Worm (Caenorhabditis elegans): ENCODE measurements around the gene F21C10.9.

DNA sequence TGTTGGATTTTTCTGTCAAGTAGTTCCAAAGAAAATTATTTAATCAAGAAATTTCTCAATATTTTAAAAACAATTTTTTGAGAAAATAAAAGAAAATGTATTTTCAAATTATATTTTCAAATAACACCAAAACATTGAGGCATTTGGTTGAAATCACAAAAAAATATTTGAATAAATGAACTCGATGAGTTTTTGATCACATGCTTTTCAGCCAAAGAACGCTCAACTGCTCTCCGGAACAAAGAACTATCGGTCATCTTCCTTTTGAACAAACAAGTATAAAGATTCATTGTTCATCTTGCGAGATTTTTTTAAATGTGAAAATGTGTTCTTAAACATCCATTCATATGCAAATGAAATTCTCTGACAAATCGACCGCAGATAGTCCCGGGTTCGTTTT lies 3.5 kb downstream of the F21C10.9 start:
- TF ChIP-seq dmd-4 (tag; optimal IDR thresholded peaks at IDR 0.05; ENCODE audit: borderline replicate concordance) (no peak), dve-1 (tag; optimal IDR thresholded peaks at IDR 0.05) (no peak), unc-86 (tag; optimal IDR thresholded peaks at IDR 0.05) (no peak), K02D7.2 (tag; optimal IDR thresholded peaks at IDR 0.05) (no peak), ets-4 (tag; optimal IDR thresholded peaks at IDR 0.05) (no peak), ceh-31 (tag; optimal IDR thresholded peaks at IDR 0.05) (no peak), elt-2 (tag; optimal IDR thresholded peaks at IDR 0.05) (no peak), unc-42 (tag; optimal IDR thresholded peaks at IDR 0.05) (no peak), nhr-11 (tag; optimal IDR thresholded peaks at IDR 0.05) (no peak)

All from whole organism, late embryonic.